Fruit fly (Drosophila melanogaster) whole organism, adult: ENCODE results near the gene CG10445.

Experiments
- CG11617 ChIP-seq: fragments of 200-800 bp; sonication (Bioruptor generic); optimal IDR thresholded peaks from 2 replicates; lab custom pipeline; 2017; ENCODE audit warnings: mild to moderate bottlenecking, missing biosample characterization, missing genetic modification reagents, missing genetic modification characterization
- CG12768 ChIP-seq: fragments of 200-800 bp; sonication (Bioruptor generic); optimal IDR thresholded peaks from 2 replicates; lab custom pipeline; 2017; ENCODE audit warnings: missing biosample characterization, missing genetic modification characterization, mild to moderate bottlenecking, moderate library complexity, missing genetic modification reagents
- CG14711 ChIP-seq: fragments of 200-800 bp; sonication (Bioruptor generic); optimal IDR thresholded peaks from 2 replicates; lab custom pipeline; 2018; ENCODE audit warnings: missing biosample characterization, mild to moderate bottlenecking, missing genetic modification characterization, moderate library complexity
- CG1620 ChIP-seq: fragments of 200-800 bp; sonication (Bioruptor generic); optimal IDR thresholded peaks from 2 replicates; lab custom pipeline; 2016; ENCODE audit warnings: missing biosample characterization, missing genetic modification characterization
- CG33017 ChIP-seq: fragments of 200-800 bp; sonication (Bioruptor generic); optimal IDR thresholded peaks from 2 replicates; lab custom pipeline; 2018; ENCODE audit warnings: missing biosample characterization, mild to moderate bottlenecking, missing genetic modification characterization, moderate library complexity
- CG5204 ChIP-seq: fragments of 200-800 bp; sonication (Bioruptor generic); optimal IDR thresholded peaks from 2 replicates; lab custom pipeline; 2016; ENCODE audit warnings: missing biosample characterization, missing genetic modification characterization
- CG7045 ChIP-seq: fragments of 200-800 bp; sonication (Bioruptor generic); optimal IDR thresholded peaks from 2 replicates; lab custom pipeline; 2017; ENCODE audit warnings: missing biosample characterization, mild to moderate bottlenecking, missing genetic modification characterization
- CG7101 ChIP-seq: fragments of 200-800 bp; sonication (Bioruptor generic); optimal IDR thresholded peaks from 2 replicates; lab custom pipeline; 2018; ENCODE audit warnings: missing biosample characterization, mild to moderate bottlenecking, missing genetic modification characterization, moderate library complexity
- Clk ChIP-seq: fragments of 200-800 bp; sonication (Bioruptor generic); optimal IDR thresholded peaks from 2 replicates; lab custom pipeline; 2017; ENCODE audit warnings: missing biosample characterization, missing genetic modification characterization
- Crg-1 ChIP-seq: fragments of 200-800 bp; sonication (Bioruptor generic); optimal IDR thresholded peaks from 2 replicates; lab custom pipeline; 2016; ENCODE audit warnings: missing biosample characterization, missing genetic modification characterization
- Hr96 ChIP-seq: fragments of 200-800 bp; sonication (Bioruptor generic); optimal IDR thresholded peaks from 2 replicates; lab custom pipeline; 2016; ENCODE audit warnings: missing biosample characterization, missing genetic modification characterization
- Mnt ChIP-seq: fragments of 200-800 bp; sonication (Bioruptor generic); optimal IDR thresholded peaks from 2 replicates; lab custom pipeline; 2016; ENCODE audit warnings: missing biosample characterization, mild to moderate bottlenecking, missing genetic modification characterization
- bab1 ChIP-seq: fragments of 200-800 bp; sonication (Bioruptor generic); optimal IDR thresholded peaks from 3 replicates; lab custom pipeline; 2019; ENCODE audit warnings: missing biosample characterization, mild to moderate bottlenecking, missing genetic modification characterization, moderate library complexity
- cic ChIP-seq: fragments of 200-800 bp; sonication (Bioruptor generic); optimal IDR thresholded peaks from 2 replicates; lab custom pipeline; 2017; ENCODE audit warnings: missing biosample characterization, mild to moderate bottlenecking, missing genetic modification characterization, moderate library complexity
- cnc ChIP-seq, 2 experiments: fragments of >200 bp; optimal IDR thresholded peaks; 2 replicates each; lab custom pipeline; 2017
- kay ChIP-seq: fragments of 200-800 bp; sonication (Bioruptor generic); peaks from one replicate; lab custom pipeline; 2016; ENCODE audit warnings: missing biosample characterization, missing genetic modification characterization, borderline replicate concordance
- ovo ChIP-seq: fragments of 200-800 bp; sonication (Bioruptor generic); optimal IDR thresholded peaks from 2 replicates; lab custom pipeline; 2016; ENCODE audit warnings: missing biosample characterization, missing genetic modification characterization
- pad ChIP-seq: fragments of 200-800 bp; sonication (Bioruptor generic); optimal IDR thresholded peaks from 3 replicates; lab custom pipeline; 2017; ENCODE audit warnings: missing biosample characterization, missing genetic modification characterization, mild to moderate bottlenecking, moderate library complexity, missing genetic modification reagents
- tj ChIP-seq: fragments of 200-800 bp; sonication (Bioruptor generic); optimal IDR thresholded peaks from 3 replicates; lab custom pipeline; 2017; ENCODE audit warnings: missing biosample characterization, mild to moderate bottlenecking, missing genetic modification characterization, moderate library complexity
- toe ChIP-seq: fragments of 200-800 bp; sonication (Bioruptor generic); optimal IDR thresholded peaks from 2 replicates; lab custom pipeline; 2016; ENCODE audit warnings: missing biosample characterization, missing genetic modification characterization

CG10445 gene

dm6 chr3R:7953041-7953788, 33.1 kb upstream of the CG10445 start:
- no peak for TF ChIP-seq CG7101
- TF ChIP-seq ovo (GFP tag; lab: Kevin White, UChicago), result no peak
- no peak for TF ChIP-seq Crg-1
- no peak for TF ChIP-seq CG33017 (tag; lab: Kevin White, UChicago)
- no peak for TF ChIP-seq tj (GFP tag; lab: Kevin White, UChicago)
- TF ChIP-seq bab1 (GFP tag; lab: Kevin White, UChicago), result no peak
- TF ChIP-seq CG14711 (tag; lab: Kevin White, UChicago), result no peak
- TF ChIP-seq toe (GFP tag; lab: Kevin White, UChicago), result no peak
- no peak for TF ChIP-seq CG1620 (GFP tag; lab: Kevin White, UChicago)
- TF ChIP-seq cnc (optimal IDR thresholded peaks at IDR 0.05; lab: Kevin White, UChicago), result no peak
- TF ChIP-seq CG5204 (GFP tag; lab: Kevin White, UChicago), result no peak
- no peak for TF ChIP-seq pad (GFP tag; lab: Kevin White, UChicago)
- TF ChIP-seq CG11617, result no peak
- TF ChIP-seq cic (GFP tag; lab: Kevin White, UChicago), result no peak
- TF ChIP-seq CG12768, result no peak
- TF ChIP-seq Hr96 (GFP tag; lab: Kevin White, UChicago), result no peak
- TF ChIP-seq kay, result no peak
- no peak for TF ChIP-seq Mnt
- TF ChIP-seq Clk (GFP tag; lab: Kevin White, UChicago), result no peak
- no peak for TF ChIP-seq CG7045

dm6 chr3R:7950147-7950546, 30.0 kb upstream of the CG10445 start:
- no peak for TF ChIP-seq Hr96 (GFP tag; lab: Kevin White, UChicago)
- TF ChIP-seq CG7101, result no peak
- TF ChIP-seq cic (GFP tag; lab: Kevin White, UChicago), result no peak
- TF ChIP-seq tj (GFP tag; lab: Kevin White, UChicago), result no peak
- no peak for TF ChIP-seq cnc (optimal IDR thresholded peaks at IDR 0.05; lab: Kevin White, UChicago)
- TF ChIP-seq CG33017 (tag; lab: Kevin White, UChicago), result no peak
- no peak for TF ChIP-seq CG7045
- no peak for TF ChIP-seq pad (GFP tag; lab: Kevin White, UChicago)
- TF ChIP-seq Crg-1, result no peak
- no peak for TF ChIP-seq CG14711 (tag; lab: Kevin White, UChicago)
- no peak for TF ChIP-seq bab1 (GFP tag; lab: Kevin White, UChicago)
- no peak for TF ChIP-seq CG12768
- no peak for TF ChIP-seq CG5204 (GFP tag; lab: Kevin White, UChicago)
- no peak for TF ChIP-seq kay
- TF ChIP-seq CG1620 (GFP tag; lab: Kevin White, UChicago), result no peak
- TF ChIP-seq CG11617, result no peak
- no peak for TF ChIP-seq Mnt

dm6 chr3R:7947349-7947748, 27.2 kb upstream of the CG10445 start:
- TF ChIP-seq pad (GFP tag; lab: Kevin White, UChicago) (peak; percentile 28), CG33017 (tag; lab: Kevin White, UChicago) (peak; percentile 40), CG1620 (GFP tag; lab: Kevin White, UChicago) (no peak), tj (GFP tag; lab: Kevin White, UChicago) (peak; percentile 80), CG5204 (GFP tag; lab: Kevin White, UChicago) (no peak), CG7045 (peak; percentile 4), Mnt (peak; percentile 96), CG12768 (peak; percentile 83), CG7101 (peak; percentile 5), toe (GFP tag; lab: Kevin White, UChicago) (peak; percentile 41), Clk (GFP tag; lab: Kevin White, UChicago) (peak; percentile 52), CG11617 (peak; percentile 24), ovo (GFP tag; lab: Kevin White, UChicago) (no peak), bab1 (GFP tag; lab: Kevin White, UChicago) (peak; percentile 50), cic (GFP tag; lab: Kevin White, UChicago) (peak; percentile 92), CG14711 (tag; lab: Kevin White, UChicago) (peak; percentile 18), kay (peak; percentile 97), Hr96 (GFP tag; lab: Kevin White, UChicago) (peak; percentile 44), cnc (optimal IDR thresholded peaks at IDR 0.05; lab: Kevin White, UChicago) (no peak), Crg-1 (no peak)

- TF ChIP-seq tj (GFP tag; lab: Kevin White, UChicago), result peak; percentile 51
- peak; percentile 46 for TF ChIP-seq Mnt
- TF ChIP-seq toe (GFP tag; lab: Kevin White, UChicago), result no peak
- no peak for TF ChIP-seq bab1 (GFP tag; lab: Kevin White, UChicago)
- no peak for TF ChIP-seq CG1620 (GFP tag; lab: Kevin White, UChicago)
- no peak for TF ChIP-seq ovo (GFP tag; lab: Kevin White, UChicago)
- peak; percentile 26 for TF ChIP-seq Hr96 (GFP tag; lab: Kevin White, UChicago)
- TF ChIP-seq CG5204 (GFP tag; lab: Kevin White, UChicago), result peak; percentile 68
- TF ChIP-seq Clk (GFP tag; lab: Kevin White, UChicago), result no peak
- no peak for TF ChIP-seq kay
- no peak for TF ChIP-seq Crg-1
- peak; percentile 80 for TF ChIP-seq CG11617
- TF ChIP-seq cnc (optimal IDR thresholded peaks at IDR 0.05; lab: Kevin White, UChicago), result peak in 1 of 2 experiments; percentile 14
- peak; percentile 65 for TF ChIP-seq CG12768
- peak; percentile 16 for TF ChIP-seq pad (GFP tag; lab: Kevin White, UChicago)
- TF ChIP-seq cic (GFP tag; lab: Kevin White, UChicago), result peak; percentile 15
- TF ChIP-seq CG33017 (tag; lab: Kevin White, UChicago), result peak; percentile 68
- peak; percentile 5 for TF ChIP-seq CG7045
- peak; percentile 64 for TF ChIP-seq CG7101
- TF ChIP-seq CG14711 (tag; lab: Kevin White, UChicago), result peak; percentile 85
Observed at dm6 chr3R:7944699-7945349, 24.7 kb upstream of the CG10445 start.
